Fruit fly (Drosophila melanogaster) whole organism, embryonic: ENCODE data around the gene CG31752.

Source experiments
- Abd-B ChIP-seq: fragments of 200-800 bp; sonication (Bioruptor generic); optimal IDR thresholded peaks from 2 replicates; lab custom pipeline; 2018; ENCODE audit warnings: missing biosample characterization, mild to moderate bottlenecking, missing genetic modification characterization, moderate library complexity
- Ada2b ChIP-seq: fragments of 200-800 bp; sonication (Bioruptor generic); IDR thresholded peaks from 2 replicates; pipeline ENCODE4 v1.3.6; 2022; ENCODE audit warnings: missing biosample characterization, missing genetic modification characterization
- B-H1 ChIP-seq: fragments of 200-800 bp; sonication (Bioruptor generic); IDR thresholded peaks from 3 replicates; pipeline ENCODE4 v1.3.6; 2022; ENCODE audit warnings: missing biosample characterization, missing genetic modification characterization
- B-H2 ChIP-seq: fragments of 200-800 bp; sonication (Bioruptor generic); optimal IDR thresholded peaks from 2 replicates; lab custom pipeline; 2018; ENCODE audit warnings: missing biosample characterization, mild to moderate bottlenecking, missing genetic modification characterization
- CG10959 ChIP-seq: fragments of 200-800 bp; sonication (Bioruptor generic); IDR thresholded peaks from 2 replicates; pipeline ENCODE4 v1.3.6; 2022; ENCODE audit warnings: missing biosample characterization, missing genetic modification characterization
- CG10979 ChIP-seq: fragments of 200-800 bp; sonication (Bioruptor generic); optimal IDR thresholded peaks from 2 replicates; lab custom pipeline; 2018; ENCODE audit warnings: missing biosample characterization, mild to moderate bottlenecking, missing genetic modification characterization, moderate library complexity
- CG11085 ChIP-seq: fragments of 200-800 bp; sonication (Bioruptor generic); IDR thresholded peaks from 2 replicates; pipeline ENCODE4 v1.3.6; 2022; ENCODE audit warnings: missing biosample characterization, missing genetic modification characterization
- CG12391 ChIP-seq: fragments of 200-800 bp; sonication (Bioruptor generic); optimal IDR thresholded peaks from 3 replicates; lab custom pipeline; 2018; ENCODE audit warnings: missing biosample characterization, mild to moderate bottlenecking, missing genetic modification characterization, moderate library complexity
- CG12659 ChIP-seq: fragments of 200-800 bp; sonication (Bioruptor generic); optimal IDR thresholded peaks from 3 replicates; lab custom pipeline; 2017; ENCODE audit warnings: mild to moderate bottlenecking, missing biosample characterization, missing genetic modification reagents, missing genetic modification characterization
- CG14860 ChIP-seq: fragments of 200-800 bp; sonication (Bioruptor generic); IDR thresholded peaks from 3 replicates; pipeline ENCODE4 v1.3.6; 2022; ENCODE audit warnings: missing biosample characterization, missing genetic modification characterization; ENCODE audit not compliant: partially characterized antibody
- CG1529 ChIP-seq: fragments of 200-800 bp; sonication (Bioruptor generic); optimal IDR thresholded peaks from 3 replicates; lab custom pipeline; 2018; ENCODE audit warnings: missing biosample characterization, missing genetic modification characterization
- CG15479 ChIP-seq: fragments of 200-800 bp; sonication (Bioruptor generic); optimal IDR thresholded peaks from 3 replicates; lab custom pipeline; 2019; ENCODE audit warnings: missing biosample characterization, mild to moderate bottlenecking, missing genetic modification characterization, moderate library complexity
- CG16815 ChIP-seq: fragments of 200-800 bp; sonication (Bioruptor generic); optimal IDR thresholded peaks from 3 replicates; lab custom pipeline; 2017; ENCODE audit warnings: missing biosample characterization, mild to moderate bottlenecking, missing genetic modification characterization
- CG2120 ChIP-seq: fragments of 200-800 bp; sonication (Bioruptor generic); optimal IDR thresholded peaks from 3 replicates; lab custom pipeline; 2016; ENCODE audit warnings: missing biosample characterization, missing genetic modification characterization
- CG3065 ChIP-seq: fragments of 200-800 bp; sonication (Bioruptor generic); optimal IDR thresholded peaks from 2 replicates; lab custom pipeline; 2016; ENCODE audit warnings: missing biosample characterization, missing genetic modification characterization
- CG31388 ChIP-seq: fragments of 200-800 bp; sonication (Bioruptor generic); optimal IDR thresholded peaks from 2 replicates; lab custom pipeline; 2016; ENCODE audit warnings: missing biosample characterization, missing genetic modification characterization
- CG32767 ChIP-seq: fragments of 200-800 bp; sonication (Bioruptor generic); IDR thresholded peaks from 2 replicates; pipeline ENCODE4 v1.3.6; 2022; ENCODE audit warnings: missing biosample characterization, missing genetic modification characterization
- CG4820 ChIP-seq: fragments of 200-800 bp; sonication (Bioruptor generic); optimal IDR thresholded peaks from 3 replicates; lab custom pipeline; 2016; ENCODE audit warnings: missing biosample characterization, missing genetic modification characterization
- CG6254 ChIP-seq: fragments of 200-800 bp; sonication (Bioruptor generic); optimal IDR thresholded peaks from 3 replicates; lab custom pipeline; 2017; ENCODE audit warnings: mild to moderate bottlenecking, missing biosample characterization, missing genetic modification reagents, missing genetic modification characterization
- CG7839 ChIP-seq: fragments of 200-800 bp; sonication (Bioruptor generic); optimal IDR thresholded peaks from 3 replicates; lab custom pipeline; 2018; ENCODE audit warnings: missing biosample characterization, mild to moderate bottlenecking, missing genetic modification characterization, moderate library complexity
- CG9215 ChIP-seq: fragments of 200-800 bp; sonication (Bioruptor generic); IDR thresholded peaks from 2 replicates; pipeline ENCODE4 v1.3.6; 2022; ENCODE audit warnings: missing biosample characterization, missing genetic modification characterization
- CG9797 ChIP-seq: fragments of 200-800 bp; sonication (Bioruptor generic); optimal IDR thresholded peaks from 3 replicates; lab custom pipeline; 2018; ENCODE audit warnings: missing biosample characterization, mild to moderate bottlenecking, missing genetic modification characterization
- Dfd ChIP-seq, 2 experiments: fragments of >200 bp; optimal IDR thresholded peaks; 2 replicates each; lab custom pipeline; 2017; ENCODE audit warnings: missing biosample characterization in 2 of 2, missing genetic modification characterization in 2 of 2
- Dref ChIP-seq: fragments of 200-800 bp; sonication (Bioruptor generic); IDR thresholded peaks from 2 replicates; pipeline ENCODE4 v1.3.6; 2022; ENCODE audit warnings: missing biosample characterization, missing genetic modification characterization
- GATAe ChIP-seq: fragments of 200-800 bp; sonication (Bioruptor generic); conservative IDR thresholded peaks from 2 replicates; pipeline ENCODE4 v1.3.6; 2022; ENCODE audit warnings: missing biosample characterization, missing genetic modification characterization
- HLH3B ChIP-seq: fragments of 200-800 bp; sonication (Bioruptor generic); IDR thresholded peaks from 2 replicates; pipeline ENCODE4 v1.3.6; 2022; ENCODE audit warnings: missing biosample characterization, missing genetic modification characterization
- Lim3 ChIP-seq: fragments of 200-800 bp; sonication (Bioruptor generic); IDR thresholded peaks from 2 replicates; pipeline ENCODE4 v1.3.6; 2022; ENCODE audit warnings: missing biosample characterization, missing genetic modification characterization
- NFAT ChIP-seq: fragments of 200-800 bp; sonication (Bioruptor generic); IDR thresholded peaks from 2 replicates; pipeline ENCODE4 v1.3.6; 2022; ENCODE audit warnings: missing biosample characterization, missing genetic modification characterization
- NK7.1 ChIP-seq: fragments of 200-800 bp; sonication (Bioruptor generic); optimal IDR thresholded peaks from 3 replicates; lab custom pipeline; 2016; ENCODE audit warnings: missing biosample characterization, missing genetic modification characterization
- Neu2 ChIP-seq: fragments of 200-800 bp; sonication (Bioruptor generic); optimal IDR thresholded peaks from 3 replicates; lab custom pipeline; 2016; ENCODE audit warnings: missing biosample characterization, missing genetic modification characterization, borderline replicate concordance
- Oaz ChIP-seq: fragments of 200-800 bp; sonication (Bioruptor generic); IDR thresholded peaks from 2 replicates; pipeline ENCODE4 v1.3.6; 2022; ENCODE audit warnings: missing biosample characterization, missing genetic modification characterization
- Sry-β ChIP-seq: fragments of 200-800 bp; sonication (Bioruptor generic); optimal IDR thresholded peaks from 2 replicates; lab custom pipeline; 2018; ENCODE audit warnings: missing biosample characterization, mild to moderate bottlenecking, missing genetic modification characterization, moderate library complexity
- cato ChIP-seq: fragments of 200-800 bp; sonication (Bioruptor generic); optimal IDR thresholded peaks from 2 replicates; lab custom pipeline; 2016; ENCODE audit warnings: missing biosample characterization, missing genetic modification characterization, borderline replicate concordance
- crc ChIP-seq: fragments of 200-800 bp; sonication (Bioruptor generic); optimal IDR thresholded peaks from 2 replicates; lab custom pipeline; 2016; ENCODE audit warnings: missing biosample characterization, missing genetic modification characterization
- dimm ChIP-seq: fragments of 200-800 bp; sonication (Bioruptor generic); IDR thresholded peaks from 2 replicates; pipeline ENCODE4 v1.3.6; 2022; ENCODE audit warnings: missing biosample characterization, missing genetic modification characterization
- ftz-f1 ChIP-seq: fragments of 200-800 bp; sonication (Bioruptor generic); optimal IDR thresholded peaks from 2 replicates; lab custom pipeline; 2016; ENCODE audit warnings: missing biosample characterization, missing genetic modification characterization
- gsb-n ChIP-seq: fragments of 200-800 bp; sonication (Bioruptor generic); optimal IDR thresholded peaks from 3 replicates; lab custom pipeline; 2018; ENCODE audit warnings: missing biosample characterization, mild to moderate bottlenecking, missing genetic modification characterization
- hbn ChIP-seq: fragments of 200-800 bp; sonication (Bioruptor generic); IDR thresholded peaks from 2 replicates; pipeline ENCODE4 v1.3.6; 2022; ENCODE audit warnings: missing biosample characterization, missing genetic modification characterization; ENCODE audit not compliant: partially characterized antibody
- hth ChIP-seq: fragments of >200 bp; optimal IDR thresholded peaks from 2 replicates; lab custom pipeline; 2017; ENCODE audit warnings: inconsistent platforms
- lmd ChIP-seq: fragments of 200-800 bp; sonication (Bioruptor generic); IDR thresholded peaks from 2 replicates; pipeline ENCODE4 v1.3.6; 2022; ENCODE audit warnings: missing biosample characterization, missing genetic modification characterization
- mirr ChIP-seq: fragments of 200-800 bp; sonication (Bioruptor generic); optimal IDR thresholded peaks from 3 replicates; lab custom pipeline; 2018; ENCODE audit warnings: missing biosample characterization, mild to moderate bottlenecking, missing genetic modification characterization
- nau ChIP-seq: fragments of 200-800 bp; sonication (Bioruptor generic); optimal IDR thresholded peaks from 3 replicates; lab custom pipeline; 2017; ENCODE audit warnings: missing biosample characterization, mild to moderate bottlenecking, missing genetic modification characterization, missing genetic modification reagents
- nerfin-1 ChIP-seq: fragments of 200-800 bp; sonication (Bioruptor generic); optimal IDR thresholded peaks from 3 replicates; lab custom pipeline; 2019; ENCODE audit warnings: missing biosample characterization, mild to moderate bottlenecking, missing genetic modification characterization, moderate library complexity
- pfk ChIP-seq: fragments of 200-800 bp; sonication (Bioruptor generic); optimal IDR thresholded peaks from 2 replicates; lab custom pipeline; 2018; ENCODE audit warnings: missing biosample characterization, mild to moderate bottlenecking, missing genetic modification characterization, moderate library complexity
- pros ChIP-seq: fragments of 200-800 bp; sonication (Bioruptor generic); optimal IDR thresholded peaks from 3 replicates; lab custom pipeline; 2019; ENCODE audit warnings: missing biosample characterization, mild to moderate bottlenecking, missing genetic modification characterization, moderate library complexity
- ro ChIP-seq: fragments of 200-800 bp; sonication (Bioruptor generic); IDR thresholded peaks from 2 replicates; pipeline ENCODE4 v1.3.6; 2022; ENCODE audit warnings: missing biosample characterization, missing genetic modification characterization
- tgo ChIP-seq: fragments of 200-800 bp; sonication (Bioruptor generic); IDR thresholded peaks from 3 replicates; pipeline ENCODE4 v1.3.6; 2022; ENCODE audit warnings: missing biosample characterization, missing genetic modification characterization
- tio ChIP-seq: fragments of 200-800 bp; sonication (Bioruptor generic); optimal IDR thresholded peaks from 2 replicates; lab custom pipeline; 2017; ENCODE audit warnings: missing biosample characterization, missing genetic modification characterization, inconsistent platforms
- ttk ChIP-seq: fragments of 200-800 bp; sonication (Bioruptor generic); IDR thresholded peaks from 2 replicates; pipeline ENCODE4 v2.1.2; 2022; ENCODE audit warnings: missing biosample characterization, missing genetic modification characterization
- tup ChIP-seq: fragments of 200-800 bp; sonication (Bioruptor generic); optimal IDR thresholded peaks from 2 replicates; lab custom pipeline; 2016; ENCODE audit warnings: missing biosample characterization, mild to moderate bottlenecking, missing genetic modification characterization, moderate library complexity
- zfh2 ChIP-seq: fragments of 200-800 bp; sonication (Bioruptor generic); optimal IDR thresholded peaks from 2 replicates; lab custom pipeline; 2016; ENCODE audit warnings: missing biosample characterization, missing genetic modification characterization

Gene CG31752

dm6 chr2L:18857635-18858059 is 16.5 kb upstream of the CG31752 start (continued):
- TF ChIP-seq pros (GFP tag; lab: Kevin White, UChicago) (no peak), CG9797 (GFP tag; lab: Kevin White, UChicago) (peak; percentile 0), Dfd (GFP tag; optimal IDR thresholded peaks at IDR 0.05; lab: Kevin White, UChicago) (no peak), B-H2 (peak; percentile 92), Neu2 (GFP tag; lab: Kevin White, UChicago) (no peak), CG12659 (peak; percentile 95), HLH3B (GFP tag; lab: Robert Waterston, UW) (peak; percentile 87), Abd-B (GFP tag; lab: Kevin White, UChicago) (peak; percentile 87), CG10979 (peak; percentile 87), nau (GFP tag; lab: Kevin White, UChicago) (no peak), NK7.1 (GFP tag; lab: Kevin White, UChicago) (peak; percentile 68), tgo (GFP tag; lab: Robert Waterston, UW) (peak; percentile 82; the same call in 2 of the 3 replicates), gsb-n (tag; lab: Kevin White, UChicago) (peak; percentile 86), hbn (GFP tag; lab: Robert Waterston, UW) (no peak), cato (peak; percentile 83), CG10959 (GFP tag; lab: Robert Waterston, UW) (peak; percentile 83), dimm (peak; percentile 45; the same call in 1 of the 2 replicates), mirr (GFP tag; lab: Kevin White, UChicago) (peak; percentile 81), Dref (GFP tag; lab: Robert Waterston, UW) (no peak), CG15479 (GFP tag; lab: Kevin White, UChicago) (no peak), CG16815 (GFP tag; lab: Kevin White, UChicago) (peak; percentile 80), hth (lab: Kevin White, UChicago) (no peak), NFAT (peak; percentile 88), ttk (peak; percentile 72), CG12391 (peak; percentile 93), CG3065 (GFP tag; lab: Kevin White, UChicago) (peak; percentile 84), CG7839 (tag; lab: Kevin White, UChicago) (peak; percentile 89), CG4820 (peak; percentile 78), CG6254 (GFP tag; lab: Kevin White, UChicago) (peak; percentile 84), GATAe (GFP tag; lab: Robert Waterston, UW) (peak; percentile 78), lmd (peak; percentile 84), crc (GFP tag; lab: Kevin White, UChicago) (peak; percentile 85), zfh2 (GFP tag; lab: Kevin White, UChicago) (peak; percentile 93), Ada2b (GFP tag; lab: Robert Waterston, UW) (peak; percentile 92), CG11085 (peak; percentile 83), Lim3 (GFP tag; lab: Robert Waterston, UW) (0 out of 2 replicates have a peak, but pooled peaks have one; percentile 13), tio (GFP tag; lab: Kevin White, UChicago) (peak; percentile 89), CG1529 (GFP tag; lab: Kevin White, UChicago) (peak; percentile 87), Sry-β (GFP tag; lab: Kevin White, UChicago) (peak; percentile 67), CG2120 (GFP tag; lab: Kevin White, UChicago) (peak; percentile 95), ftz-f1 (GFP tag; lab: Kevin White, UChicago) (no peak), Oaz (GFP tag; lab: Robert Waterston, UW) (peak; percentile 84), B-H1 (GFP tag; lab: Robert Waterston, UW) (peak; percentile 82), CG32767 (GFP tag; lab: Robert Waterston, UW) (peak; percentile 89), CG14860 (0 out of 3 replicates have a peak, but pooled peaks have one; percentile 11), CG31388 (peak; percentile 57), pfk (GFP tag; lab: Kevin White, UChicago) (no peak), tup (GFP tag; lab: Kevin White, UChicago) (peak; percentile 95), ro (GFP tag; lab: Robert Waterston, UW) (peak; percentile 48; the same call in 1 of the 2 replicates), nerfin-1 (tag; lab: Kevin White, UChicago) (peak; percentile 87), CG9215 (GFP tag; lab: Robert Waterston, UW) (peak; percentile 99)
